Fruit fly (Drosophila melanogaster): ENCODE measurements around the gene Sec13.
A peak's percentile ranks its signal among the peaks of the same experiment; 100 is the strongest.

Sec13 gene

dm6 chr3R:23331280-23331679 is 24.8 kb upstream of the Sec13 start:
- peak; percentile 39 for TF ChIP-seq CG1620 (GFP tag; optimal IDR thresholded peaks at IDR 0.05)
- no peak for TF ChIP-seq CG7045 (GFP tag; optimal IDR thresholded peaks at IDR 0.05)
- peak; percentile 18 for TF ChIP-seq toe (GFP tag; optimal IDR thresholded peaks at IDR 0.05)
- no peak for TF ChIP-seq kay (GFP tag; ENCODE audit: borderline replicate concordance)
- TF ChIP-seq bab1 (GFP tag; optimal IDR thresholded peaks at IDR 0.05) = peak; percentile 64
- no peak for TF ChIP-seq cnc (optimal IDR thresholded peaks at IDR 0.05)
- TF ChIP-seq pad (GFP tag; optimal IDR thresholded peaks at IDR 0.05) = peak; percentile 6
- no peak for TF ChIP-seq CG33017 (tag; optimal IDR thresholded peaks at IDR 0.05)
- TF ChIP-seq Crg-1 (GFP tag; optimal IDR thresholded peaks at IDR 0.05) = no peak
- no peak for TF ChIP-seq cic (GFP tag; optimal IDR thresholded peaks at IDR 0.05)
- TF ChIP-seq CG12768 (GFP tag; optimal IDR thresholded peaks at IDR 0.05) = no peak
- no peak for TF ChIP-seq Clk (GFP tag; optimal IDR thresholded peaks at IDR 0.05)
- no peak for TF ChIP-seq tj (GFP tag; optimal IDR thresholded peaks at IDR 0.05)

- no peak for TF ChIP-seq kay (GFP tag; ENCODE audit: borderline replicate concordance)
- no peak for TF ChIP-seq Crg-1 (GFP tag; optimal IDR thresholded peaks at IDR 0.05)
- TF ChIP-seq CG33017 (tag; optimal IDR thresholded peaks at IDR 0.05) = no peak
- peak; percentile 64 for TF ChIP-seq cic (GFP tag; optimal IDR thresholded peaks at IDR 0.05)
- no peak for TF ChIP-seq bab1 (GFP tag; optimal IDR thresholded peaks at IDR 0.05)
- TF ChIP-seq CG12768 (GFP tag; optimal IDR thresholded peaks at IDR 0.05) = peak; percentile 0
- TF ChIP-seq CG14711 (tag; optimal IDR thresholded peaks at IDR 0.05) = no peak
- no peak for TF ChIP-seq pad (GFP tag; optimal IDR thresholded peaks at IDR 0.05)
Observed at dm6 chr3R:23331865-23332367, 24.2 kb upstream of the Sec13 start.

- TF ChIP-seq CG7045 (GFP tag; optimal IDR thresholded peaks at IDR 0.05) (peak; percentile 4), CG5204 (GFP tag; optimal IDR thresholded peaks at IDR 0.05) (no peak), cnc (optimal IDR thresholded peaks at IDR 0.05) (no peak), kay (GFP tag; ENCODE audit: borderline replicate concordance) (peak; percentile 39), Crg-1 (GFP tag; optimal IDR thresholded peaks at IDR 0.05) (no peak), tj (GFP tag; optimal IDR thresholded peaks at IDR 0.05) (peak; percentile 90), toe (GFP tag; optimal IDR thresholded peaks at IDR 0.05) (no peak)
Observed at dm6 chr3R:23332535-23333333, 23.3 kb upstream of the Sec13 start.

- TF ChIP-seq CG7101 (tag; optimal IDR thresholded peaks at IDR 0.05) (peak; percentile 9), bab1 (GFP tag; optimal IDR thresholded peaks at IDR 0.05) (no peak)
Observed at dm6 chr3R:23333334-23334035, 22.6 kb upstream of the Sec13 start.

dm6 chr3R:23334036-23334744 is 21.9 kb upstream of the Sec13 start:
- TF ChIP-seq Clk (GFP tag; optimal IDR thresholded peaks at IDR 0.05) (no peak), CG33017 (tag; optimal IDR thresholded peaks at IDR 0.05) (peak; percentile 41), Crg-1 (GFP tag; optimal IDR thresholded peaks at IDR 0.05) (no peak), cic (GFP tag; optimal IDR thresholded peaks at IDR 0.05) (peak; percentile 99), Hr96 (GFP tag; optimal IDR thresholded peaks at IDR 0.05) (no peak), kay (GFP tag; ENCODE audit: borderline replicate concordance) (no peak), tj (GFP tag; optimal IDR thresholded peaks at IDR 0.05) (peak; percentile 85), toe (GFP tag; optimal IDR thresholded peaks at IDR 0.05) (no peak), ovo (GFP tag; optimal IDR thresholded peaks at IDR 0.05) (peak; percentile 18), pad (GFP tag; optimal IDR thresholded peaks at IDR 0.05) (no peak), CG11617 (GFP tag; optimal IDR thresholded peaks at IDR 0.05) (no peak), CG12768 (GFP tag; optimal IDR thresholded peaks at IDR 0.05) (peak; percentile 61)

dm6 chr3R:23334866-23335265 is 21.2 kb upstream of the Sec13 start:
- peak; percentile 7 for TF ChIP-seq CG14711 (tag; optimal IDR thresholded peaks at IDR 0.05)
- peak; percentile 53 for TF ChIP-seq CG5204 (GFP tag; optimal IDR thresholded peaks at IDR 0.05)
- peak; percentile 3 for TF ChIP-seq CG7101 (tag; optimal IDR thresholded peaks at IDR 0.05)
- no peak for TF ChIP-seq CG7045 (GFP tag; optimal IDR thresholded peaks at IDR 0.05)
- no peak for TF ChIP-seq Mnt (GFP tag; optimal IDR thresholded peaks at IDR 0.05)

dm6 chr3R:23335577-23335976 is 20.5 kb upstream of the Sec13 start:
- TF ChIP-seq CG1620 (GFP tag; optimal IDR thresholded peaks at IDR 0.05) = no peak
- TF ChIP-seq Hr96 (GFP tag; optimal IDR thresholded peaks at IDR 0.05) = peak; percentile 15
- TF ChIP-seq CG7101 (tag; optimal IDR thresholded peaks at IDR 0.05) = peak; percentile 76
- TF ChIP-seq CG11617 (GFP tag; optimal IDR thresholded peaks at IDR 0.05) = peak; percentile 59
- TF ChIP-seq tj (GFP tag; optimal IDR thresholded peaks at IDR 0.05) = peak; percentile 15
- TF ChIP-seq Clk (GFP tag; optimal IDR thresholded peaks at IDR 0.05) = no peak
- no peak for TF ChIP-seq toe (GFP tag; optimal IDR thresholded peaks at IDR 0.05)
- TF ChIP-seq Mnt (GFP tag; optimal IDR thresholded peaks at IDR 0.05) = no peak
- no peak for TF ChIP-seq cnc (optimal IDR thresholded peaks at IDR 0.05)
- no peak for TF ChIP-seq CG5204 (GFP tag; optimal IDR thresholded peaks at IDR 0.05)
- TF ChIP-seq CG12768 (GFP tag; optimal IDR thresholded peaks at IDR 0.05) = peak; percentile 46
- TF ChIP-seq CG33017 (tag; optimal IDR thresholded peaks at IDR 0.05) = peak; percentile 67
- peak; percentile 82 for TF ChIP-seq kay (GFP tag; ENCODE audit: borderline replicate concordance)
- TF ChIP-seq CG7045 (GFP tag; optimal IDR thresholded peaks at IDR 0.05) = peak; percentile 61
- TF ChIP-seq ovo (GFP tag; optimal IDR thresholded peaks at IDR 0.05) = peak; percentile 23
- TF ChIP-seq pad (GFP tag; optimal IDR thresholded peaks at IDR 0.05) = peak; percentile 22
- TF ChIP-seq CG14711 (tag; optimal IDR thresholded peaks at IDR 0.05) = peak; percentile 52
- TF ChIP-seq cic (GFP tag; optimal IDR thresholded peaks at IDR 0.05) = no peak

Data from whole organism, adult.